Worm (Caenorhabditis elegans) whole organism, early embryonic: ENCODE measurements around the gene sta-2.

ENCODE experiments used
- B0310.2 ChIP-seq: sonication (generic microtip); optimal IDR thresholded peaks from 2 replicates; lab custom pipeline; 2016; ENCODE audit warnings: mild to moderate bottlenecking, missing genetic modification characterization, missing compliant biosample characterization
- F13C5.2 ChIP-seq: sonication (generic microtip); optimal IDR thresholded peaks from 2 replicates; lab custom pipeline; 2017; ENCODE audit warnings: mild to moderate bottlenecking, missing genetic modification characterization, inconsistent platforms, missing compliant biosample characterization
- aly-1 ChIP-seq: sonication (generic microtip); optimal IDR thresholded peaks from 2 replicates; lab custom pipeline; 2016; ENCODE audit warnings: missing genetic modification characterization, missing compliant biosample characterization
- ama-1 ChIP-seq: fragments of 150-350 bp; optimal IDR thresholded peaks from 2 replicates; lab custom pipeline; 2014
- ceh-13 ChIP-seq: fragments of 200-800 bp; sonication (Bioruptor generic); optimal IDR thresholded peaks from 2 replicates; lab custom pipeline; 2018; ENCODE audit warnings: mild to moderate bottlenecking, missing genetic modification characterization, missing compliant biosample characterization
- ceh-36 ChIP-seq: sonication (generic microtip); optimal IDR thresholded peaks from 2 replicates; lab custom pipeline; 2016; ENCODE audit warnings: missing genetic modification characterization, inconsistent platforms, missing compliant biosample characterization
- ets-7 ChIP-seq: sonication (generic microtip); optimal IDR thresholded peaks from 2 replicates; lab custom pipeline; 2016; ENCODE audit warnings: missing genotype, missing genetic modification characterization, missing compliant biosample characterization
- flt-1 ChIP-seq: fragments of 200-800 bp; sonication (Bioruptor generic); IDR thresholded peaks from 2 replicates; pipeline ENCODE4 v1.3.6; 2022; ENCODE audit warnings: missing genetic modification characterization, missing compliant biosample characterization
- hmbx-1 ChIP-seq: sonication (generic microtip); optimal IDR thresholded peaks from 2 replicates; lab custom pipeline; 2016; ENCODE audit warnings: mild to moderate bottlenecking, missing genetic modification characterization, missing compliant biosample characterization
- hmg-4 ChIP-seq: fragments of 200-800 bp; sonication (Bioruptor generic); optimal IDR thresholded peaks from 2 replicates; lab custom pipeline; 2018; ENCODE audit warnings: mild to moderate bottlenecking, missing genetic modification characterization, missing compliant biosample characterization
- hnd-1 ChIP-seq: sonication (generic microtip); optimal IDR thresholded peaks from 2 replicates; lab custom pipeline; 2016; ENCODE audit warnings: missing genetic modification characterization, missing compliant biosample characterization
- pes-1 ChIP-seq: fragments of 200-800 bp; sonication (Bioruptor generic); IDR thresholded peaks from 2 replicates; pipeline ENCODE4 v1.3.6; 2022; ENCODE audit warnings: missing genetic modification reagents, missing genetic modification characterization, missing compliant biosample characterization
- scrt-1 ChIP-seq: fragments of 200-800 bp; sonication (Bioruptor generic); IDR thresholded peaks from 2 replicates; pipeline ENCODE4 v1.3.6; 2022; ENCODE audit warnings: missing genetic modification characterization, missing compliant biosample characterization
- sea-1 ChIP-seq: fragments of 200-800 bp; sonication (Bioruptor generic); conservative IDR thresholded peaks from 2 replicates; pipeline ENCODE4 v1.3.6; 2022; ENCODE audit warnings: missing genetic modification characterization, missing compliant biosample characterization
- tbx-11 ChIP-seq: fragments of 200-800 bp; sonication (Bioruptor generic); IDR thresholded peaks from 2 replicates; pipeline ENCODE4 v1.3.6; 2022; ENCODE audit warnings: missing genetic modification characterization, missing compliant biosample characterization
- tbx-37 ChIP-seq: fragments of 200-800 bp; sonication (Bioruptor generic); conservative IDR thresholded peaks from 2 replicates; pipeline ENCODE4 v1.3.6; 2022; ENCODE audit warnings: missing genetic modification reagents, missing genetic modification characterization, missing compliant biosample characterization
- tra-4 ChIP-seq: sonication (generic microtip); optimal IDR thresholded peaks from 2 replicates; lab custom pipeline; 2017; ENCODE audit warnings: missing genetic modification characterization, missing compliant biosample characterization

sta-2 gene

DNA sequence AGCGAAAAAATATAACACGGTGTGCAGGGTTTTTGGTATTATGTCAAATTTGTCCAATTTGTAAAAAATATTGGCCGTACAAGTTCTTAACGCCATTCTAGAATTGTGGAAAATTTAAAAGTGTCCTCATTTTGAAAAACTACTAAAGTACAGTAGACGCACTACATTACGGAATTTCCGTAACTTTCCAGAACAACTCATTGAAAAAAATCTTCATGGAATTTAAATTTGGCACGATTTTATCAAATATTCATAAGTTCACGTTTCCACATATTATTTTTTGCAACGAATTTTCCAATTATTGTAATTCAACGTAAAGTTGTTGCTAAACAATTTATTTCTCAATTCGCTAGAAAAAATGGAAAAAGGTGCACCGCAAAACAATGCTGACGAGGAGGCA lies 26.1 kb upstream of the sta-2 start, which contains the start of gene F40F9.3:
F40F9.3 (plus strand) TSS at position 301 of the 400 bp plus-strand sequence.
- TF ChIP-seq hmg-4 (no peak), pes-1 (GFP tag; lab: Robert Waterston, UW) (no peak), scrt-1 (no peak), sea-1 (GFP tag; lab: Robert Waterston, UW) (no peak), tra-4 (no peak), aly-1 (tag; lab: Kevin White, UChicago) (no peak), F13C5.2 (tag; lab: Kevin White, UChicago) (no peak), B0310.2 (tag; lab: Kevin White, UChicago) (no peak), hmbx-1 (tag; lab: Kevin White, UChicago) (no peak), tbx-37 (GFP tag; lab: Robert Waterston, UW) (no peak), ama-1 (lab: Kevin White, UChicago) (no peak), ceh-36 (no peak), ets-7 (tag; lab: Kevin White, UChicago) (no peak), tbx-11 (GFP tag; lab: Robert Waterston, UW) (no peak), hnd-1 (tag; lab: Kevin White, UChicago) (no peak), ceh-13 (GFP tag; lab: Kevin White, UChicago) (no peak), flt-1 (GFP tag; lab: Robert Waterston, UW) (no peak)

DNA sequence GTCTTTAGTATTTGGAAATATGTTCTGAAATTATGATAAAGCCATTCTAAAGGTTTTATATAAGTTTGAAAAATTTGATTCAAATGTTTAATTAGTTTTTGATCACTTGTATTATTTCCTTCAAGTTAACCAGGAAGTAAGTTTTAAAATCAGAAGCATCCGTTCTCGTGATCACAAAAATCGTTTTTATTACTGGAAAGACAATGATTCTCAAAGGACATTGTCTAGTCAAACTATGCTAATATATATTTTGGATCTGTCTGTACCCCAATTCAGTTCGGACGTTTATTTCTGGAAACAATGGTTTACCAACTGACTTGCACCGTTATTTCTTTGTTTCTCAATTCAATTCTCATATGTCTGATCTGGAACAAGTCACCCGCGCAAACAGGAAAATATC lies 24.6 kb upstream of the sta-2 start, which contains the start of gene str-188:
str-188 (plus strand) TSS at position 301 of the 400 bp plus-strand sequence.
- TF ChIP-seq pes-1 (GFP tag; lab: Robert Waterston, UW) (no peak), hnd-1 (tag; lab: Kevin White, UChicago) (no peak), ceh-36 (no peak), flt-1 (GFP tag; lab: Robert Waterston, UW) (no peak), tra-4 (no peak), aly-1 (tag; lab: Kevin White, UChicago) (no peak), tbx-37 (GFP tag; lab: Robert Waterston, UW) (no peak), F13C5.2 (tag; lab: Kevin White, UChicago) (no peak), hmg-4 (no peak), tbx-11 (GFP tag; lab: Robert Waterston, UW) (no peak), hmbx-1 (tag; lab: Kevin White, UChicago) (no peak), ama-1 (lab: Kevin White, UChicago) (no peak), scrt-1 (no peak), B0310.2 (tag; lab: Kevin White, UChicago) (no peak), ets-7 (tag; lab: Kevin White, UChicago) (no peak)

DNA sequence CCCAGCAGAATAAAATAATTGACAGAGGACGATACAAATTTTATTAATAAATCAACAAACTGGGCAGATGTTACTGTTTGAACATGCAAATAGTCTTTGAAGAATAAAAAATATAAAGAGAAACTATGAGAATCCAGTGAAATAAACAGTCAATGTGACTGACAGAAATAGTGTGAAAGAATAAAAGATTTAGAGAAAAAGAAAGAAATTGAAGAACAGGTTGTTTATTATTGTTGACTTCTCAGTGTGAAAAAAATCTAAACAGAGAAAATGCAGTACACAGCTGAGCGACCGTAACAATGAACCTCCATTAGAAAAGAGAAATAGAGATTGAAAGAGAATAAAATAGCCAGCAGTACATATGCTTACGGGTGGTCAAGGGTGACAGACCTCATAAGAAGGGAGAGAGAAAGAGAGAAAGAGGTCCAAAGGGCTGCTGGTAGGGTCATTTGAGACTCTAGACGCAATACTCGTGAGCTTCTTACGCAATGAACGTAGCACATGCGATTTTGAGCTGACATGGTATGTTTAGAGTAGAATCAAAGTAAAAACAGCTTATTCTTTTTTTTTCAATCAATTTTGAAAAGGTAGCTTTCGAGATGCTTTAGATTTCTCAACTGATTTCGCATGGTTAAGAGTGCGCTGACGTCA lies 16.9 kb upstream of the sta-2 start, which contains the start of gene slcr-46.3:
slcr-46.3 (minus strand) TSS at position 86 of the 651 bp plus-strand sequence.
- TF ChIP-seq ama-1 (lab: Kevin White, UChicago) (no peak), ceh-36 (no peak), flt-1 (GFP tag; lab: Robert Waterston, UW) (no peak), F13C5.2 (tag; lab: Kevin White, UChicago) (no peak), ceh-13 (GFP tag; lab: Kevin White, UChicago) (no peak), aly-1 (tag; lab: Kevin White, UChicago) (no peak), ets-7 (tag; lab: Kevin White, UChicago) (no peak), sea-1 (GFP tag; lab: Robert Waterston, UW) (no peak)

DNA sequence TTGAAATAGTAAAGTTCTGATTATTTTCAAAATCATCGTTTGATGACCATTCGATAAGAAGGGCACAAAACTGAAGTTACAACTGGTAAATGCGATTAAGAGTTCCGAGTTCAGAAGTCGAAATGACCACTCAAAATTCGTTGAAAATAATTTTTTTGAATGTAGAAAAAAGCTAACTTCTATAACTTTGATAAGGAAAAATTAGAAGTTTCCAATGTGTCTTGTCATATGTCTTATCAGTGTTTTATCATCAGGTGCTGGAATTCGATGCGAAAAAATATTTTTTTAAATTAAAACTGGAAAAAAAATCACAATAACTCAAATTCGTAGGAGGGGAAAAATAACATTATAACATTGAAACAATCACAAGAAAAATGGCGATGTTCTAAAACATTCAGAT lies 15.3 kb upstream of the sta-2 start:
- TF ChIP-seq hnd-1 (tag; lab: Kevin White, UChicago) (no peak), B0310.2 (tag; lab: Kevin White, UChicago) (no peak), tbx-11 (GFP tag; lab: Robert Waterston, UW) (no peak), F13C5.2 (tag; lab: Kevin White, UChicago) (no peak), tra-4 (no peak), hmbx-1 (tag; lab: Kevin White, UChicago) (no peak), pes-1 (GFP tag; lab: Robert Waterston, UW) (no peak), aly-1 (tag; lab: Kevin White, UChicago) (no peak), hmg-4 (no peak)

DNA sequence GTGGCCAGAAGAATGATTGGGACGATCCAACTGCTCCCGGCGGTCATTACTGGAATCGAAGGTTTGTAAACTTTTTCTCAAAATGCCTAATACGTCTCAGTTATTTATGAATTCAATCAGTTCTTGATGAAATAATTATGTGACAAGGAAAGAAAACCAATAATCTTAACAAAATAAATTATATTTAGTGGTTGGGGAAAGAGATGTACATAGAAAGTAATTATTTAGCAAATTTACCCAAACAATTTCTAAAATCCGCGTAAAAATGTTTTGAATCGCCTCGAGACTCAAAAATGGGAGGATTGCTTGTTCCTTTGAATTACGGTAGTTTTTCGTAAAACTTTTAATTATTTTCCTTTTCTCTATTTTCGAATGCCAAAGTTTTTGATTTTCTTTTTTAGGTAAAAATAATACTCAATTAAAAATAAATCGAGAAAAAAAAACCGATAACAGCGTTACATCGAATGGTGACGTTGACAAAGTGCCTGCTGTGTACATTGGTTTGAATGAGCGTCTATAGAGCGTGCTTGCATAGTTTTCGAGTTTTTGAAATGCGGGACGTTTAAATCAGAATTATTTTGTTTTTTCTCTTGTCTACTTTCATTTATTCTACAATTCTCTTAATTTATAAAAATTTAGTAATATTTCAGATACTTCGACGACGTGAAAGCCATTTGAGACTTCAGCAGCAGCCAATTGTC lies 11.4 kb upstream of the sta-2 start, which contains the start of the genes aagr-3 and drap-1:
aagr-3 (minus strand) TSS at position 51 of the 701 bp plus-strand sequence.
drap-1 (plus strand) TSS at position 645 of the 701 bp plus-strand sequence.
- TF ChIP-seq ceh-36 (no peak), hnd-1 (tag; lab: Kevin White, UChicago) (no peak), scrt-1 (no peak), aly-1 (tag; lab: Kevin White, UChicago) (no peak), ama-1 (lab: Kevin White, UChicago) (no peak), B0310.2 (tag; lab: Kevin White, UChicago) (no peak), pes-1 (GFP tag; lab: Robert Waterston, UW) (no peak), ets-7 (tag; lab: Kevin White, UChicago) (no peak), ceh-13 (GFP tag; lab: Kevin White, UChicago) (no peak)

DNA sequence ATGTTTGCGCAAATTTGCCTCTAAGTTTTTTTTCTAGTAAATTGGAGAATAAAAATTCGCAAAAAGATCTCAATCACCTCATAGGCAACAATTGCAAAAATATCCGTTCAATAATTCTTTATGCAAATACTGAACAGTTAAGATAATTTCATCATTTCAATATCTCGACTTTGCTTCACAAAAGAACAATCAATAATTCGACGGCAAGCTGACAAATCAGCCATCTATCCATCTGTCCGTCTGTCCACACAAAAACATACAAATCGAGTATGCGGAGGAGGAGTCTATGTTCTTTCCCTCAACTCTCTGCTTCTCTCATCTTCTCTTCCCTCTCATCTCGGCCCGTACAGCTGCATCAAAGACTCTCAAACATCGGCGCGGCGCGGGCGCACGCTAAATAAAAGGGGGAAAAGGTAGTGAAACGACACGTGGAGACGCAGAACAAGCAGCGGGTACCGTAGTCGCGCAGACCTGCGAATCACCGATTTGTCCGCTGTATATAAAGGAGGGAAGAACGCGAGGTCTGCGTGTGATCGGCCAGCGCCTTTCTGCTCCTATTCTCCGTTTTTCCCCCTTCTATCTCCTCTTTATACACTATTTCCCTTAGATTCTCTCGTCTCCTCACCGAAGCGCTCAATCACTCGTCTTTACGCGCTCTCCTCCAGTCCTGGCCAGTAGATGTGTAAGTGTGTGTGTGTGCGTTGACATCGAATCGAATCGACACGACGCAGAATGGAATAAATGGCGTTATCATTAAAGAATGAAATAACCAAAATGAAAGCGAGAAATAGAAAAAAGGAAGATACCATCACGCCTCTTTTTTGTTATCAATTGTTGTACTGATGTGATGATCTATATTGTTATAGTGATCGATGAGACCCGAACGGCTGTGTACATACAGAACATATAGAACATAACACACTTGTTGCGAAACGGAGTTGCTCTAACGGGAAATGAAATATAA lies 10.0 kb upstream of the sta-2 start:
- TF ChIP-seq ceh-36 (no peak), tbx-37 (GFP tag; lab: Robert Waterston, UW) (0 out of 2 replicates have a peak, but pooled peaks have one; percentile 13), hmg-4 (peak; percentile 87), hnd-1 (tag; lab: Kevin White, UChicago) (no peak), tra-4 (no peak), scrt-1 (no peak), pes-1 (GFP tag; lab: Robert Waterston, UW) (no peak), flt-1 (GFP tag; lab: Robert Waterston, UW) (peak; percentile 42; the same call in 1 of the 2 replicates), sea-1 (GFP tag; lab: Robert Waterston, UW) (peak; percentile 49; the same call in 1 of the 2 replicates), tbx-11 (GFP tag; lab: Robert Waterston, UW) (no peak), ceh-13 (GFP tag; lab: Kevin White, UChicago) (no peak), B0310.2 (tag; lab: Kevin White, UChicago) (peak; percentile 70), ets-7 (tag; lab: Kevin White, UChicago) (peak; percentile 16), F13C5.2 (tag; lab: Kevin White, UChicago) (peak; percentile 46), hmbx-1 (tag; lab: Kevin White, UChicago) (no peak), ama-1 (lab: Kevin White, UChicago) (peak; percentile 81), aly-1 (tag; lab: Kevin White, UChicago) (no peak)
